Worm (Caenorhabditis elegans) whole organism, young adult: ENCODE measurements around the gene rad-23.

ENCODE experiments used
- C17E4.6 ChIP-seq: fragments of 200-800 bp; sonication (Bioruptor generic); IDR thresholded peaks from 2 replicates; pipeline ENCODE4 v1.3.6; 2022; ENCODE audit warnings: missing genetic modification reagents, missing genetic modification characterization, missing compliant biosample characterization
- D2030.7 ChIP-seq: fragments of 200-800 bp; sonication (Bioruptor generic); IDR thresholded peaks from 2 replicates; pipeline ENCODE4 v1.3.6; 2022; ENCODE audit warnings: missing genetic modification reagents, missing genetic modification characterization, missing compliant biosample characterization
- F22D6.2 ChIP-seq: sonication (generic microtip); optimal IDR thresholded peaks from 2 replicates; lab custom pipeline; 2016; ENCODE audit warnings: mild to moderate bottlenecking, missing genetic modification characterization, missing compliant biosample characterization
- F39B2.1 ChIP-seq: fragments of 200-800 bp; sonication (Bioruptor generic); IDR thresholded peaks from 2 replicates; pipeline ENCODE4 v1.3.6; 2022; ENCODE audit warnings: missing genetic modification reagents, missing genetic modification characterization, missing compliant biosample characterization
- F52B5.7 ChIP-seq: sonication (generic microtip); optimal IDR thresholded peaks from 2 replicates; lab custom pipeline; 2016; ENCODE audit warnings: mild to moderate bottlenecking, missing genetic modification characterization, missing compliant biosample characterization
- Y53G8AR.9 ChIP-seq: fragments of 200-800 bp; sonication (Bioruptor generic); conservative IDR thresholded peaks from 2 replicates; pipeline ENCODE4 v1.3.6; 2022; ENCODE audit warnings: missing genetic modification reagents, missing genetic modification characterization, missing compliant biosample characterization
- Y56A3A.18 ChIP-seq: fragments of 200-800 bp; sonication (Bioruptor generic); IDR thresholded peaks from 2 replicates; pipeline ENCODE4 v1.3.6; 2022; ENCODE audit warnings: missing genetic modification reagents, missing genetic modification characterization, missing compliant biosample characterization
- Y67H2A.10 ChIP-seq: fragments of 200-800 bp; sonication (Bioruptor generic); conservative IDR thresholded peaks from 2 replicates; pipeline ENCODE4 v1.3.6; 2022; ENCODE audit warnings: missing genetic modification reagents, missing genetic modification characterization, missing compliant biosample characterization
- ZK185.1 ChIP-seq: sonication (generic microtip); optimal IDR thresholded peaks from 2 replicates; lab custom pipeline; 2016; ENCODE audit warnings: mild to moderate bottlenecking, missing genetic modification characterization, missing compliant biosample characterization; ENCODE audit not compliant: poor library complexity, severe bottlenecking
- akir-1 ChIP-seq: fragments of 200-800 bp; sonication (Bioruptor generic); optimal IDR thresholded peaks from 2 replicates; lab custom pipeline; 2018; ENCODE audit warnings: mild to moderate bottlenecking, missing genetic modification characterization, moderate library complexity, missing compliant biosample characterization
- atf-7 ChIP-seq: sonication (generic microtip); optimal IDR thresholded peaks from 2 replicates; lab custom pipeline; 2017; ENCODE audit warnings: mild to moderate bottlenecking, missing genetic modification characterization, missing compliant biosample characterization
- dox-1 ChIP-seq: fragments of 200-800 bp; sonication (Bioruptor generic); IDR thresholded peaks from 2 replicates; pipeline ENCODE4 v1.3.6; 2022; ENCODE audit warnings: missing genetic modification reagents, missing genetic modification characterization, missing compliant biosample characterization
- egrh-3 ChIP-seq: fragments of 200-800 bp; sonication (Bioruptor generic); IDR thresholded peaks from 2 replicates; pipeline ENCODE4 v1.3.6; 2022; ENCODE audit warnings: missing genetic modification reagents, missing genetic modification characterization, missing compliant biosample characterization
- ets-4 ChIP-seq: fragments of 200-800 bp; sonication (Bioruptor generic); optimal IDR thresholded peaks from 2 replicates; lab custom pipeline; 2018; ENCODE audit warnings: mild to moderate bottlenecking, missing genetic modification characterization, missing compliant biosample characterization
- fkh-3 ChIP-seq: sonication (generic microtip); optimal IDR thresholded peaks from 2 replicates; lab custom pipeline; 2016; ENCODE audit warnings: mild to moderate bottlenecking, missing genetic modification characterization, missing compliant biosample characterization
- hmg-1.2 ChIP-seq: fragments of 200-800 bp; sonication (Bioruptor generic); IDR thresholded peaks from 2 replicates; pipeline ENCODE4 v1.3.6; 2022; ENCODE audit warnings: missing genetic modification reagents, missing genetic modification characterization, missing compliant biosample characterization
- let-526 ChIP-seq: fragments of 200-800 bp; sonication (Bioruptor generic); IDR thresholded peaks from 2 replicates; pipeline ENCODE4 v1.3.6; 2022; ENCODE audit warnings: missing genetic modification reagents, missing genetic modification characterization, missing compliant biosample characterization
- lsl-1 ChIP-seq: fragments of 200-800 bp; sonication (Bioruptor generic); optimal IDR thresholded peaks from 2 replicates; lab custom pipeline; 2018; ENCODE audit warnings: mild to moderate bottlenecking, missing genetic modification characterization, moderate library complexity, missing compliant biosample characterization
- lsy-27 ChIP-seq: sonication (generic microtip); optimal IDR thresholded peaks from 2 replicates; lab custom pipeline; 2017; ENCODE audit warnings: missing genetic modification characterization, mild to moderate bottlenecking, missing compliant biosample characterization, antibody characterized with exemption, missing genotype, borderline replicate concordance; ENCODE audit not compliant: insufficient read depth
- madf-6 ChIP-seq: fragments of 200-800 bp; sonication (Bioruptor generic); IDR thresholded peaks from 2 replicates; pipeline ENCODE4 v1.3.6; 2022; ENCODE audit warnings: missing genetic modification reagents, missing genetic modification characterization, missing compliant biosample characterization
- madf-8 ChIP-seq: fragments of 200-800 bp; sonication (Bioruptor generic); conservative IDR thresholded peaks from 2 replicates; pipeline ENCODE4 v1.3.6; 2022; ENCODE audit warnings: missing genetic modification reagents, missing genetic modification characterization, missing compliant biosample characterization
- nfya-2 ChIP-seq: fragments of 200-800 bp; sonication (Bioruptor generic); IDR thresholded peaks from 2 replicates; pipeline ENCODE4 v1.3.6; 2022; ENCODE audit warnings: missing genetic modification reagents, missing genetic modification characterization, missing compliant biosample characterization
- nhr-90 ChIP-seq: sonication (generic microtip); optimal IDR thresholded peaks from 2 replicates; lab custom pipeline; 2016; ENCODE audit warnings: missing genotype, mild to moderate bottlenecking, missing genetic modification characterization, missing compliant biosample characterization
- pha-4 ChIP-seq: fragments of 150-350 bp; sonication (generic microtip); optimal IDR thresholded peaks from 2 replicates; lab custom pipeline; 2014; ENCODE audit warnings: missing biosample characterization, missing genetic modification reagents, missing genetic modification characterization
- rcor-1 ChIP-seq: fragments of 200-800 bp; sonication (Bioruptor generic); IDR thresholded peaks from 2 replicates; pipeline ENCODE4 v1.3.6; 2022; ENCODE audit warnings: missing genetic modification reagents, missing genetic modification characterization, missing compliant biosample characterization
- snpc-3.4 ChIP-seq: sonication (generic microtip); optimal IDR thresholded peaks from 2 replicates; lab custom pipeline; 2017; ENCODE audit warnings: missing genetic modification characterization, mild to moderate bottlenecking, missing compliant biosample characterization, antibody characterized with exemption, moderate library complexity, missing genotype, missing genetic modification reagents
- sptf-2 ChIP-seq: fragments of 200-800 bp; sonication (Bioruptor generic); optimal IDR thresholded peaks from 2 replicates; lab custom pipeline; 2018; ENCODE audit warnings: mild to moderate bottlenecking, missing genetic modification characterization, missing compliant biosample characterization
- unc-130 ChIP-seq: sonication (generic microtip); optimal IDR thresholded peaks from 2 replicates; lab custom pipeline; 2016; ENCODE audit warnings: missing genetic modification reagents, missing genetic modification characterization, missing compliant biosample characterization

The rad-23 gene

DNA sequence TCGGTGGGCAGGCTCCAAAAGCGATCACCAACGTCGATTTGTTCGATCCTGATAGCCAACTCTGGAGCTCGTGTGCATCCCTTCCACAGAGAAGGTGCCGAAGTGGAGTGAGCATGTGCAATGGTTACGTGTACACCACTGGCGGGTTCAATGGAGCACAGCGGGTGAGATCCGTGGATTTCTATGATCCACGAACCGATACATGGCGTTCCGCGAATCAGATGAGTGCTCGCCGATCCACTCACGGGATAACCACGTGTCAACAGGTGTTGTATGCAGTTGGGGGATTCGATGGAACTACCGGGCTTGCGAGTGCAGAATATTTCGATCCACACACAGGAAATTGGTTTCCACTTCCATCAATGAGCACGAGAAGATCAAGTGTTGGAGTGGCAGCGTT lies 38.3 kb upstream of the rad-23 start (continued):
- TF ChIP-seq pha-4 (tag; lab: Kevin White, UChicago) (no peak), madf-6 (GFP tag; lab: Robert Waterston, UW) (peak; percentile 44), F52B5.7 (peak; percentile 46), Y56A3A.18 (no peak), D2030.7 (no peak)

- TF ChIP-seq madf-8 (GFP tag; lab: Robert Waterston, UW) (peak; percentile 59), D2030.7 (no peak), lsl-1 (GFP tag; lab: Kevin White, UChicago) (peak; percentile 59), fkh-3 (no peak)
Observed at ce11 chrII:11689941-11690340, 37.4 kb upstream of the rad-23 start.

ce11 chrII:11688643-11689042 lies 36.1 kb upstream of the rad-23 start, which contains the start of gene kel-1:
Gene kel-1, plus strand, starts transcription at chrII:11688943.
- no peak for TF ChIP-seq dox-1 (GFP tag; lab: Robert Waterston, UW)
- TF ChIP-seq sptf-2 (GFP tag; lab: Kevin White, UChicago): no peak
- no peak for TF ChIP-seq lsy-27 (tag; lab: Kevin White, UChicago)
- no peak for TF ChIP-seq C17E4.6 (GFP tag; lab: Robert Waterston, UW)
- no peak for TF ChIP-seq snpc-3.4 (tag; lab: Kevin White, UChicago)
- TF ChIP-seq, all 124 proteins: peak for 0

DNA sequence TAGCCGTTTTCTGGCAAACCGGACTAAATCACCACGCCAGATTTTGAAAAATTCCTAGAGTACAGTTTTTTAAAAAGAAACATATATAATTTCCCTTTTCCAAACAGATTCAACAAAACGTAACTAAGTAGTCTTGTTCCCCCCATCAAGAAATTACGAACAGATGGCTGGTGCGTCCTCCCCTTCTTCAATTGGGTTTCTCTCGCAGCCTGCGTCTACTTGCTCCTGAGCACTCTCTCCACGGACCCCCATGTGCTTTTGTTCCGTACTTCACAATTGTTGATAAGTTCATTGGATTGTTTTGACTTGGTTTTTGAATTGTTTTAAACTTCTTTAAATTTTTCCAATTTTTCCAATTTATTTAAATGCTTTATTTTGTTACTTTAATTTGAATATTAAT lies 35.5 kb upstream of the rad-23 start:
- TF ChIP-seq let-526 (no peak), dox-1 (GFP tag; lab: Robert Waterston, UW) (no peak), nfya-2 (GFP tag; lab: Robert Waterston, UW) (no peak), hmg-1.2 (GFP tag; lab: Robert Waterston, UW) (peak; percentile 66; the same call in 1 of the 2 replicates), Y53G8AR.9 (GFP tag; lab: Robert Waterston, UW) (no peak)

- TF ChIP-seq C17E4.6 (GFP tag; lab: Robert Waterston, UW) (no peak), unc-130 (GFP tag; lab: Kevin White, UChicago) (no peak), snpc-3.4 (tag; lab: Kevin White, UChicago) (no peak), ets-4 (GFP tag; lab: Kevin White, UChicago) (no peak), F39B2.1 (GFP tag; lab: Robert Waterston, UW) (no peak), ZK185.1 (tag; lab: Kevin White, UChicago) (no peak), akir-1 (GFP tag; lab: Kevin White, UChicago) (no peak), hmg-1.2 (GFP tag; lab: Robert Waterston, UW) (no peak), F22D6.2 (no peak), rcor-1 (no peak), egrh-3 (no peak)
Observed at ce11 chrII:11685177-11685576, 32.6 kb upstream of the rad-23 start, which contains the start of gene C47D12.5. Gene C47D12.5, minus strand, starts transcription at chrII:11685277.

DNA sequence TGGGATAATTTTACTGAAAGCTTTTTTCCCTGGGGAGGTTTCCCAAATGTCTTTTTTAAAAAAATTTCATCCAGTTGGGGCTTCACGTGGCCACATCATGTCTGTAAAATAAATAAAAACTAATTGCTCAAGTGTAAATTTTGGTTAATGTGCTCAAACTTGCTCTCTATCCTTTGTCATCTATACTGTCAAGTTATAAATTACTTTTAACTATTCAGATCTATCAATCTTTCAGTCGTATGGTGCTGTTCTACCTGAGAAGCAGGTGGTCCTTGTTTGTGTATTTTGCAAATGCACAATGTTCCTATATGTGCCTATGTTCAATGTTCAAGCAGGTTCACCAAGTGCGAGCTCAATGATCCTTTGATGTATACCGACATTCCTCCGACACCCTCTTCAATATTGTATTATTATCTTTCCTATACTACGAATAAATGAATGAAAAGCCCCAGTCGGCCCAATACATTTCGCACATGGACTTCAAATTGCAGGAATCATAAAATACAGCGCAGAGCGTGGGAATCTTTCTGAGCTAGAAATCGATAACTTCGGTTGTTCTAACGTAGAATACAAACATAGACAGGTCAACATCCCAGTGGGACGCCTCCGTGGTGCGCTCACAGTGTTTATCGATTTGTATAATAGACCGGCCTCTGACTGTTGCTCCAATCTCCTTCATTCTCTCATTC lies 28.8 kb upstream of the rad-23 start, which contains the start of the genes sfxn-1.4 and C47D12.4:
Gene sfxn-1.4 (minus strand): TSS at position 101 of the 689 bp plus-strand sequence.
Gene C47D12.4 (plus strand): TSS at position 639 of the 689 bp plus-strand sequence.
- TF ChIP-seq Y67H2A.10 (GFP tag; lab: Robert Waterston, UW) (no peak), ZK185.1 (tag; lab: Kevin White, UChicago) (no peak), atf-7 (tag; lab: Kevin White, UChicago) (no peak), lsl-1 (GFP tag; lab: Kevin White, UChicago) (no peak), nhr-90 (tag; lab: Kevin White, UChicago) (no peak)
